Worm (Caenorhabditis elegans) whole organism, L4 larva: Measurements from ENCODE around the gene M110.7.

ENCODE experiments used
- F26F4.8 ChIP-seq: fragments of 200-800 bp; sonication (Bioruptor generic); conservative IDR thresholded peaks from 2 replicates; pipeline ENCODE4 v1.3.6; 2022; ENCODE audit warnings: missing genetic modification characterization, missing compliant biosample characterization
- F44E2.7 ChIP-seq: fragments of 200-800 bp; sonication (Bioruptor generic); IDR thresholded peaks from 2 replicates; pipeline ENCODE4 v2.1.2; 2022; ENCODE audit warnings: missing genetic modification characterization, missing compliant biosample characterization
- F49E8.2 ChIP-seq: sonication (generic microtip); optimal IDR thresholded peaks from 2 replicates; lab custom pipeline; 2016; ENCODE audit warnings: missing compliant biosample characterization, mild to moderate bottlenecking, missing genetic modification characterization, borderline replicate concordance
- Y105C5A.15 ChIP-seq: fragments of 200-800 bp; sonication (Bioruptor generic); IDR thresholded peaks from 2 replicates; pipeline ENCODE4 v1.3.6; 2022; ENCODE audit warnings: missing genetic modification characterization, missing compliant biosample characterization
- Y48G9A.11 ChIP-seq: fragments of 200-800 bp; sonication (Bioruptor generic); IDR thresholded peaks from 2 replicates; pipeline ENCODE4 v1.3.6; 2022; ENCODE audit warnings: missing genetic modification reagents, missing genetic modification characterization, missing compliant biosample characterization
- ZK337.2 ChIP-seq: fragments of 200-800 bp; sonication (Bioruptor generic); IDR thresholded peaks from 2 replicates; pipeline ENCODE4 v1.3.6; 2022; ENCODE audit warnings: missing genetic modification reagents, missing genetic modification characterization, missing compliant biosample characterization
- aha-1 ChIP-seq: fragments of 150-350 bp; peaks from one replicate; lab custom pipeline; 2014; ENCODE audit warnings: missing biosample characterization, missing genetic modification characterization
- aly-2 ChIP-seq: sonication (generic microtip); optimal IDR thresholded peaks from 2 replicates; lab custom pipeline; 2018; ENCODE audit warnings: missing biosample characterization, missing genetic modification characterization
- ama-1 ChIP-seq: fragments of 150-350 bp; optimal IDR thresholded peaks from 2 replicates; lab custom pipeline; 2014; ENCODE audit warnings: inconsistent platforms, mixed read lengths
- ceh-20 ChIP-seq: fragments of 200-800 bp; sonication (Bioruptor generic); IDR thresholded peaks from 2 replicates; pipeline ENCODE4 v1.3.6; 2022; ENCODE audit warnings: missing genetic modification reagents, missing genetic modification characterization, missing compliant biosample characterization
- ceh-32 ChIP-seq: sonication (generic microtip); optimal IDR thresholded peaks from 2 replicates; lab custom pipeline; 2016; ENCODE audit warnings: mild to moderate bottlenecking, missing genetic modification characterization, missing compliant biosample characterization; ENCODE audit not compliant: poor library complexity
- ces-1 ChIP-seq: fragments of 150-350 bp; sonication (generic microtip); optimal IDR thresholded peaks from 4 replicates; lab custom pipeline; 2014; ENCODE audit warnings: missing biosample characterization, missing genetic modification reagents, missing genetic modification characterization
- ctbp-1 ChIP-seq: fragments of 200-800 bp; sonication (Bioruptor generic); IDR thresholded peaks from 2 replicates; pipeline ENCODE4 v1.3.6; 2022; ENCODE audit warnings: missing genetic modification reagents, missing genetic modification characterization, missing compliant biosample characterization
- daf-12 ChIP-seq: fragments of 150-350 bp; optimal IDR thresholded peaks from 2 replicates; lab custom pipeline; 2014; ENCODE audit warnings: missing biosample characterization, missing genetic modification reagents, missing genetic modification characterization
- daf-19 ChIP-seq: fragments of 200-800 bp; sonication (Bioruptor generic); conservative IDR thresholded peaks from 2 replicates; pipeline ENCODE4 v1.3.6; 2022; ENCODE audit warnings: missing genetic modification characterization, missing compliant biosample characterization
- dmd-6 ChIP-seq: fragments of 200-800 bp; sonication (Bioruptor generic); IDR thresholded peaks from 2 replicates; pipeline ENCODE4 v1.3.6; 2022; ENCODE audit warnings: missing genetic modification reagents, missing genetic modification characterization, missing compliant biosample characterization
- dmd-8 ChIP-seq: fragments of 200-800 bp; sonication (Bioruptor generic); IDR thresholded peaks from 2 replicates; pipeline ENCODE4 v1.3.6; 2022; ENCODE audit warnings: missing genetic modification characterization, missing compliant biosample characterization
- duxl-1 ChIP-seq: sonication (generic microtip); optimal IDR thresholded peaks from 2 replicates; lab custom pipeline; 2016; ENCODE audit warnings: mild to moderate bottlenecking, missing genetic modification characterization, moderate library complexity, missing compliant biosample characterization; ENCODE audit not compliant: poor library complexity
- dve-1 ChIP-seq: sonication (generic microtip); optimal IDR thresholded peaks from 2 replicates; lab custom pipeline; 2017; ENCODE audit warnings: antibody characterized with exemption, mild to moderate bottlenecking, missing genetic modification characterization, missing compliant biosample characterization; ENCODE audit not compliant: insufficient read depth
- egl-43 ChIP-seq: fragments of 200-800 bp; sonication (Bioruptor generic); IDR thresholded peaks from 2 replicates; pipeline ENCODE4 v1.3.6; 2022; ENCODE audit warnings: missing genetic modification reagents, missing genetic modification characterization, missing compliant biosample characterization
- hlh-30 ChIP-seq: sonication (generic microtip); optimal IDR thresholded peaks from 2 replicates; lab custom pipeline; 2017; ENCODE audit warnings: antibody characterized with exemption, mild to moderate bottlenecking, missing genetic modification characterization, missing compliant biosample characterization; ENCODE audit not compliant: insufficient read depth
- lin-13 ChIP-seq: fragments of 150-350 bp; optimal IDR thresholded peaks from 2 replicates; lab custom pipeline; 2014; ENCODE audit warnings: missing biosample characterization, missing genetic modification reagents, missing genetic modification characterization
- lin-38 ChIP-seq: fragments of 200-800 bp; sonication (Bioruptor generic); IDR thresholded peaks from 2 replicates; pipeline ENCODE4 v1.3.6; 2022; ENCODE audit warnings: missing genetic modification reagents, missing genetic modification characterization, missing compliant biosample characterization
- lin-39 ChIP-seq: fragments of 150-350 bp; optimal IDR thresholded peaks from 2 replicates; lab custom pipeline; 2014; ENCODE audit warnings: missing biosample characterization, missing genetic modification reagents, missing genetic modification characterization
- lsy-2 ChIP-seq, 2 experiments: fragments of 150-350 bp in 1 of 2; sonication (generic microtip) in 1 of 2; optimal IDR thresholded peaks; 2 replicates each; lab custom pipeline; 2014 to 2017; ENCODE audit warnings: missing biosample characterization in 2 of 2, missing genetic modification characterization in 2 of 2
- madf-9 ChIP-seq: fragments of 200-800 bp; sonication (Bioruptor generic); conservative IDR thresholded peaks from 2 replicates; pipeline ENCODE4 v1.3.6; 2022; ENCODE audit warnings: missing genetic modification reagents, missing genetic modification characterization, missing compliant biosample characterization
- mdt-29 ChIP-seq: fragments of 200-800 bp; sonication (Bioruptor generic); IDR thresholded peaks from 2 replicates; pipeline ENCODE4 v1.3.6; 2022; ENCODE audit warnings: missing genetic modification reagents, missing genetic modification characterization, missing compliant biosample characterization
- mep-1 ChIP-seq: fragments of 150-350 bp; sonication (generic microtip); optimal IDR thresholded peaks from 3 replicates; lab custom pipeline; 2014; ENCODE audit warnings: missing biosample characterization, missing genetic modification characterization
- mes-2 ChIP-seq: sonication (generic microtip); optimal IDR thresholded peaks from 2 replicates; lab custom pipeline; 2016; ENCODE audit warnings: missing genotype, mild to moderate bottlenecking, missing genetic modification characterization, missing compliant biosample characterization; ENCODE audit not compliant: poor library complexity, severe bottlenecking
- mxl-3 ChIP-seq: fragments of 200-800 bp; sonication (Bioruptor generic); optimal IDR thresholded peaks from 2 replicates; lab custom pipeline; 2018; ENCODE audit warnings: mild to moderate bottlenecking, missing genetic modification characterization, missing compliant biosample characterization
- nhr-111 ChIP-seq: fragments of 200-800 bp; sonication (Bioruptor generic); optimal IDR thresholded peaks from 2 replicates; lab custom pipeline; 2018; ENCODE audit warnings: mild to moderate bottlenecking, missing genetic modification characterization, missing compliant biosample characterization
- nhr-237 ChIP-seq: sonication (generic microtip); optimal IDR thresholded peaks from 2 replicates; lab custom pipeline; 2017; ENCODE audit warnings: missing biosample characterization, missing genetic modification characterization
- nhr-28 ChIP-seq: fragments of 150-350 bp; optimal IDR thresholded peaks from 2 replicates; lab custom pipeline; 2014; ENCODE audit warnings: missing biosample characterization, missing genetic modification characterization
- nhr-41 ChIP-seq: fragments of 200-800 bp; sonication (Bioruptor generic); IDR thresholded peaks from 2 replicates; pipeline ENCODE4 v1.3.6; 2022; ENCODE audit warnings: missing genetic modification reagents, missing genetic modification characterization, missing compliant biosample characterization
- nhr-48 ChIP-seq: sonication (generic microtip); optimal IDR thresholded peaks from 2 replicates; lab custom pipeline; 2016; ENCODE audit warnings: mild to moderate bottlenecking, missing genetic modification characterization, missing compliant biosample characterization
- sdz-12 ChIP-seq: fragments of 200-800 bp; sonication (Bioruptor generic); optimal IDR thresholded peaks from 2 replicates; lab custom pipeline; 2018; ENCODE audit warnings: mild to moderate bottlenecking, missing genetic modification characterization, missing compliant biosample characterization
- set-16 ChIP-seq: fragments of 200-800 bp; sonication (Bioruptor generic); IDR thresholded peaks from 2 replicates; pipeline ENCODE4 v1.3.6; 2022; ENCODE audit warnings: missing genetic modification reagents, missing genetic modification characterization, missing compliant biosample characterization
- spr-3 ChIP-seq: fragments of 200-800 bp; sonication (Bioruptor generic); optimal IDR thresholded peaks from 2 replicates; lab custom pipeline; 2018; ENCODE audit warnings: mild to moderate bottlenecking, missing genetic modification characterization, missing compliant biosample characterization
- tag-97 ChIP-seq: fragments of 200-800 bp; sonication (Bioruptor generic); IDR thresholded peaks from 2 replicates; pipeline ENCODE4 v1.3.6; 2022; ENCODE audit warnings: missing genetic modification characterization, missing compliant biosample characterization
- unc-62 ChIP-seq, 3 experiments: fragments of 150-350 bp in 1 of 3; sonication (generic microtip); optimal IDR thresholded peaks in 2 of 3; peaks in 1 of 3; 1 replicate in 1 of 3; 2 replicates in 2 of 3; lab custom pipeline; 2014 to 2017; ENCODE audit warnings: missing biosample characterization in 3 of 3, missing genetic modification characterization in 3 of 3, missing genetic modification reagents in 3 of 3, missing genotype in 1 of 3
- zfp-2 ChIP-seq: sonication (generic microtip); optimal IDR thresholded peaks from 2 replicates; lab custom pipeline; 2016; ENCODE audit warnings: mild to moderate bottlenecking, missing genetic modification characterization, missing compliant biosample characterization

Gene M110.7

DNA sequence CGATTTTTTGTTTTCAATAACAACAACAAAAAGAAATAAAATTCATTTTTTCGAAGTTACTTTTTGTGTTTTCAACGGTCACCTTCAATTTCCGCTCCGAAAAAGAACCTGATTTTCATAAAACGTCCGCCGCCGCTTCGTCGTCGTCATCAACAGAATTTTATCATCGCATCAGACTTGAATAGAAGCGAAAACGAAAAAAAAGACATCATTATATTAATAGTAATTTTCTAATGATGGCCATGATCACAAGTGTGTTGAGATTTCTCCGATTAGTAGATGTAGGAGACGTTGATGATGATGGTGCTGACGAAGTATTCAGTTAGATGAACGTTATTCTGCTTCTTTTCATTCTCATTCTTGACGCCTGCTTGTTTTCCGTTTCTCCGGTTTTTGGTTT is 8.6 kb upstream of the M110.7 start:
- TF ChIP-seq nhr-48 (tag; lab: Kevin White, UChicago) (no peak), ceh-32 (tag; lab: Kevin White, UChicago) (no peak), unc-62 (GFP tag; optimal IDR thresholded peaks at IDR 0.05 in 1 of 2; lab: Kevin White, UChicago) (peak in 1 of 2 experiments; percentile 83), unc-62 (tag; optimal IDR thresholded peaks at IDR 0.05; lab: Kevin White, UChicago) (no peak), lin-38 (GFP tag; lab: Robert Waterston, UW) (no peak)

DNA sequence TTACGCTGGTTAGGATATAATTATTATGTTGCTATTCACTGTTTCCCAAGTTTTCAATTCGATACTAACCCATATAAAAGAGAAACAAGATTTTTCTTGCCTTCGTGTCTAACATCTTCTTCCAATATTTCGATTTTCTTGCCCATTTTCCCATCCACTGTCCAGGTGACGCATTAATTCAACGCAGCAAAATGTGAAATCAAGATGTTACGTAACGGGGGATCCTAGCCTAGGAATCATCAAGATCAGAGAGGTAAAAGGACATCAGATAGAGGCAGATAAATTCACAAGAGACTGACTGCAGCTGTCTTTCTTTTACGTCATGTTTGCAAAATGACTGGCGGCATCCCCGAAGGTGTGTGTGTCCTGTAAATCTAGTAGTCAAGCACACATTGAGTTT is 8.0 kb upstream of the M110.7 start:
- TF ChIP-seq madf-9 (GFP tag; lab: Robert Waterston, UW) (no peak), mxl-3 (no peak), aha-1 (tag; lab: Kevin White, UChicago) (peak; percentile 13), nhr-111 (no peak), unc-62 (GFP tag; optimal IDR thresholded peaks at IDR 0.05 in 1 of 2; lab: Kevin White, UChicago) (peak in 1 of 2 experiments; percentile 99), unc-62 (tag; optimal IDR thresholded peaks at IDR 0.05; lab: Kevin White, UChicago) (no peak), sdz-12 (GFP tag; lab: Kevin White, UChicago) (no peak)

DNA sequence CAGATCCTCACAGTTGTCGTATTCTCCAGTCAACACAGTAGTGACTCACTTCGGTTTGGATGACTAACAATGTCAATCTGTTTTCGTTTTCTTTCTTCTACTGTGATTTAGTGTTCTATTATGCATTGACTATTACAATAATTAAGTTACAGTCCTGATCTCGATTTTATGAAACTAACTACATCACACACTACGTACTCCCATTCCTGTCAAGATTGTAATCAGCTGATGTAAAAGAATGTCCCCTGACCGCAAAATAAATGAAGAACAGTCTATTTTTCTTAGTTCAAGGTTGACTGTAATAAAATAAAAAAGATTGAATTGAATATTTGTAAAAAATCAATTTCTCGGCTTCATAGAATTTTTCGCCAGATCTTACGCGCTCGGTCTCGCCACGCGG is 7.2 kb upstream of the M110.7 start:
- TF ChIP-seq hlh-30 (tag; lab: Kevin White, UChicago) (peak; percentile 17), nhr-28 (tag; lab: Kevin White, UChicago) (peak; percentile 76), ceh-32 (tag; lab: Kevin White, UChicago) (no peak), nhr-237 (no peak), lin-39 (tag; lab: Kevin White, UChicago) (no peak), dve-1 (tag; lab: Kevin White, UChicago) (peak; percentile 17), unc-62 (GFP tag; optimal IDR thresholded peaks at IDR 0.05 in 1 of 2; lab: Kevin White, UChicago) (peak in 1 of 2 experiments; percentile 75), unc-62 (tag; optimal IDR thresholded peaks at IDR 0.05; lab: Kevin White, UChicago) (no peak), egl-43 (GFP tag; lab: Robert Waterston, UW) (no peak)

DNA sequence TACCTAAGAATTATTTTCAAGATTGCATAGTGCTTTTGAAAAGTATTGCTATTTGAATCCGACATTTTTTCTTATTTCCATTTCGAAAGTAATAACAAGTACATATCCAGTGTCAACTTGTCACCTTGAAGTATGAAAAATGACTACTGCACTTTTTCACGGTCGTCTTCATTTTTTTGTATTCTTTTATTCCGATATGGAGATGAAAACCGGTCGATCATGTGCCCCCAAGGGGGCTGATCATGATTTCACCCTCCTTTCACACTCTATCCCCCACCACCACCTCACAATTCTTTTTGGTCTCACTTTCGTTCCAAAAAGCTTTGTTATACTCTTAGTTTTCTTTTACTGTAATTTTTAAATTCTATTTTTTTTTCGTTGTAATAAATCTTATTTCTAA is 6.7 kb upstream of the M110.7 start:
- TF ChIP-seq Y48G9A.11 (GFP tag; lab: Robert Waterston, UW) (no peak), ama-1 (no peak), daf-19 (GFP tag; lab: Robert Waterston, UW) (no peak), hlh-30 (tag; lab: Kevin White, UChicago) (peak; percentile 60), dmd-6 (no peak), F49E8.2 (tag; lab: Kevin White, UChicago) (no peak), F26F4.8 (GFP tag; lab: Robert Waterston, UW) (no peak), F44E2.7 (GFP tag; lab: Robert Waterston, UW) (no peak), ctbp-1 (GFP tag; lab: Robert Waterston, UW) (no peak), lsy-2 (tag; optimal IDR thresholded peaks at IDR 0.05; lab: Kevin White, UChicago) (no peak), set-16 (no peak), zfp-2 (tag; lab: Kevin White, UChicago) (no peak), lin-38 (GFP tag; lab: Robert Waterston, UW) (no peak), mep-1 (tag; lab: Kevin White, UChicago) (peak; percentile 14), tag-97 (GFP tag; lab: Robert Waterston, UW) (no peak), ZK337.2 (GFP tag; lab: Robert Waterston, UW) (no peak), aly-2 (no peak), duxl-1 (tag; lab: Kevin White, UChicago) (no peak), dmd-8 (GFP tag; lab: Robert Waterston, UW) (no peak), nhr-28 (tag; lab: Kevin White, UChicago) (no peak), lin-13 (GFP tag; lab: Kevin White, UChicago) (no peak), daf-12 (tag; lab: Kevin White, UChicago) (no peak), mdt-29 (no peak), ceh-20 (GFP tag; lab: Robert Waterston, UW) (no peak), mxl-3 (no peak), Y105C5A.15 (GFP tag; lab: Robert Waterston, UW) (no peak), ces-1 (GFP tag; lab: Kevin White, UChicago) (no peak), spr-3 (GFP tag; lab: Kevin White, UChicago) (no peak), aha-1 (tag; lab: Kevin White, UChicago) (peak; percentile 56), mes-2 (no peak), nhr-41 (GFP tag; lab: Robert Waterston, UW) (no peak), unc-62 (GFP tag; optimal IDR thresholded peaks at IDR 0.05 in 1 of 2; lab: Kevin White, UChicago) (peak in 1 of 2 experiments; percentile 23), unc-62 (tag; optimal IDR thresholded peaks at IDR 0.05; lab: Kevin White, UChicago) (no peak)
